Fruit fly (Drosophila melanogaster) whole organism, prepupa: ENCODE data around the gene Nup154.

Experiments used
- Blimp-1 ChIP-seq: fragments of 200-800 bp; sonication (Bioruptor generic); optimal IDR thresholded peaks from 3 replicates; lab custom pipeline; 2017; ENCODE audit warnings: missing biosample characterization, missing genetic modification characterization, mild to moderate bottlenecking, moderate library complexity, missing genetic modification reagents
- CG10669 ChIP-seq: fragments of 200-800 bp; sonication (Bioruptor generic); optimal IDR thresholded peaks from 3 replicates; lab custom pipeline; 2018; ENCODE audit warnings: missing biosample characterization, mild to moderate bottlenecking, missing genetic modification characterization, moderate library complexity
- CG11294 ChIP-seq: fragments of 200-800 bp; sonication (Bioruptor generic); IDR thresholded peaks from 2 replicates; pipeline ENCODE4 v1.3.6; 2022; ENCODE audit warnings: missing biosample characterization, missing genetic modification characterization
- CG11902 ChIP-seq: fragments of 200-800 bp; sonication (Bioruptor generic); optimal IDR thresholded peaks from 3 replicates; lab custom pipeline; 2016; ENCODE audit warnings: missing biosample characterization, missing genetic modification characterization
- CG15336 ChIP-seq: fragments of 200-800 bp; sonication (Bioruptor generic); IDR thresholded peaks from 2 replicates; pipeline ENCODE4 v1.3.6; 2022; ENCODE audit warnings: missing biosample characterization, missing genetic modification characterization
- CG32006 ChIP-seq: fragments of 200-800 bp; sonication (Bioruptor generic); optimal IDR thresholded peaks from 3 replicates; lab custom pipeline; 2017; ENCODE audit warnings: missing biosample characterization, mild to moderate bottlenecking, missing genetic modification characterization
- CG34406 ChIP-seq: fragments of 200-800 bp; sonication (Bioruptor generic); optimal IDR thresholded peaks from 3 replicates; lab custom pipeline; 2016; ENCODE audit warnings: missing biosample characterization, missing genetic modification characterization
- CG3919 ChIP-seq: fragments of 200-800 bp; sonication (Bioruptor generic); optimal IDR thresholded peaks from 3 replicates; lab custom pipeline; 2016; ENCODE audit warnings: missing biosample characterization, missing genetic modification characterization
- CG4318 ChIP-seq: fragments of 200-800 bp; sonication (Bioruptor generic); optimal IDR thresholded peaks from 3 replicates; lab custom pipeline; 2017; ENCODE audit warnings: missing biosample characterization, mild to moderate bottlenecking, missing genetic modification characterization
- CG6163 ChIP-seq: fragments of 200-800 bp; sonication (Bioruptor generic); IDR thresholded peaks from 3 replicates; pipeline ENCODE4 v1.3.6; 2022; ENCODE audit warnings: missing biosample characterization, missing genetic modification characterization
- CG6854 ChIP-seq: fragments of 200-800 bp; sonication (Bioruptor generic); optimal IDR thresholded peaks from 2 replicates; lab custom pipeline; 2017; ENCODE audit warnings: missing biosample characterization, mild to moderate bottlenecking, missing genetic modification characterization
- CG7368 ChIP-seq: fragments of 200-800 bp; sonication (Bioruptor generic); optimal IDR thresholded peaks from 3 replicates; lab custom pipeline; 2016; ENCODE audit warnings: missing biosample characterization, missing genetic modification characterization
- CG8119 ChIP-seq: fragments of 200-800 bp; sonication (Bioruptor generic); IDR thresholded peaks from 3 replicates; pipeline ENCODE4 v1.3.6; 2022; ENCODE audit warnings: missing biosample characterization, missing genetic modification characterization
- CG8319 ChIP-seq: fragments of 200-800 bp; sonication (Bioruptor generic); optimal IDR thresholded peaks from 3 replicates; lab custom pipeline; 2016; ENCODE audit warnings: missing biosample characterization, missing genetic modification characterization
- CG9139 ChIP-seq: fragments of 200-800 bp; sonication (Bioruptor generic); optimal IDR thresholded peaks from 3 replicates; lab custom pipeline; 2017; ENCODE audit warnings: missing biosample characterization, mild to moderate bottlenecking, missing genetic modification characterization
- Eip78C ChIP-seq: fragments of 200-800 bp; sonication (Bioruptor generic); peaks from one replicate; lab custom pipeline; 2016; ENCODE audit warnings: missing biosample characterization, missing genetic modification characterization
- Eip93F ChIP-seq: fragments of 200-800 bp; sonication (Bioruptor generic); optimal IDR thresholded peaks from 2 replicates; lab custom pipeline; 2016; ENCODE audit warnings: missing biosample characterization, mild to moderate bottlenecking, missing genetic modification characterization
- Ets21C ChIP-seq: fragments of 200-800 bp; sonication (Bioruptor generic); optimal IDR thresholded peaks from 3 replicates; lab custom pipeline; 2016; ENCODE audit warnings: missing biosample characterization, missing genetic modification characterization
- Ets96B ChIP-seq: fragments of 200-800 bp; optimal IDR thresholded peaks from 2 replicates; lab custom pipeline; 2019; ENCODE audit warnings: missing biosample characterization, mild to moderate bottlenecking, missing genetic modification characterization, moderate library complexity
- Hr38 ChIP-seq: sonication (Bioruptor generic); optimal IDR thresholded peaks from 2 replicates; lab custom pipeline; 2016; ENCODE audit warnings: missing biosample characterization, missing genetic modification characterization
- Hr39 ChIP-seq: fragments of 200-800 bp; sonication (Bioruptor generic); optimal IDR thresholded peaks from 2 replicates; lab custom pipeline; 2016; ENCODE audit warnings: missing biosample characterization, missing genetic modification characterization
- Hr4 ChIP-seq: fragments of 200-800 bp; sonication (Bioruptor generic); optimal IDR thresholded peaks from 3 replicates; lab custom pipeline; 2016; ENCODE audit warnings: missing biosample characterization, missing genetic modification characterization
- Lpt ChIP-seq: fragments of 200-800 bp; sonication (Bioruptor generic); optimal IDR thresholded peaks from 3 replicates; lab custom pipeline; 2016; ENCODE audit warnings: missing biosample characterization, missing genetic modification characterization
- Met ChIP-seq: fragments of 200-800 bp; sonication (Bioruptor generic); optimal IDR thresholded peaks from 3 replicates; lab custom pipeline; 2016; ENCODE audit warnings: missing biosample characterization, missing genetic modification characterization
- Sox14 ChIP-seq: fragments of 200-800 bp; sonication (Bioruptor generic); optimal IDR thresholded peaks from 3 replicates; lab custom pipeline; 2016; ENCODE audit warnings: missing biosample characterization, missing genetic modification characterization
- acj6 ChIP-seq: fragments of 200-800 bp; sonication (Bioruptor generic); optimal IDR thresholded peaks from 3 replicates; lab custom pipeline; 2016; ENCODE audit warnings: missing biosample characterization, missing genetic modification characterization
- dac ChIP-seq: fragments of 200-800 bp; sonication (Bioruptor generic); optimal IDR thresholded peaks from 2 replicates; lab custom pipeline; 2017; ENCODE audit warnings: missing biosample characterization, mild to moderate bottlenecking, missing genetic modification characterization
- dsx ChIP-seq: fragments of 200-800 bp; optimal IDR thresholded peaks from 3 replicates; lab custom pipeline; 2019; ENCODE audit warnings: missing biosample characterization, mild to moderate bottlenecking, missing genetic modification characterization, moderate library complexity; ENCODE audit not compliant: poor library complexity, severe bottlenecking
- eg ChIP-seq: fragments of 200-800 bp; sonication (Bioruptor generic); IDR thresholded peaks from 3 replicates; pipeline ENCODE4 v1.3.6; 2022; ENCODE audit warnings: missing biosample characterization, missing genetic modification characterization
- esn ChIP-seq: fragments of 200-800 bp; sonication (Bioruptor generic); optimal IDR thresholded peaks from 2 replicates; lab custom pipeline; 2016; ENCODE audit warnings: missing biosample characterization, mild to moderate bottlenecking, missing genetic modification characterization, moderate library complexity
- fd59A ChIP-seq: fragments of 200-800 bp; sonication (Bioruptor generic); optimal IDR thresholded peaks from 2 replicates; lab custom pipeline; 2017; ENCODE audit warnings: missing biosample characterization, mild to moderate bottlenecking, missing genetic modification characterization, missing genetic modification reagents
- fd85E ChIP-seq: fragments of 200-800 bp; sonication (Bioruptor generic); optimal IDR thresholded peaks from 3 replicates; lab custom pipeline; 2016; ENCODE audit warnings: missing biosample characterization, missing genetic modification characterization
- fkh ChIP-seq: fragments of 200-800 bp; sonication (Bioruptor generic); optimal IDR thresholded peaks from 3 replicates; lab custom pipeline; 2017; ENCODE audit warnings: missing biosample characterization, mild to moderate bottlenecking, missing genetic modification characterization, moderate library complexity
- lz ChIP-seq: fragments of 200-800 bp; sonication (Bioruptor generic); optimal IDR thresholded peaks from 3 replicates; lab custom pipeline; 2016; ENCODE audit warnings: missing biosample characterization, missing genetic modification characterization
- net ChIP-seq: fragments of 200-800 bp; sonication (Bioruptor generic); optimal IDR thresholded peaks from 3 replicates; lab custom pipeline; 2016; ENCODE audit warnings: missing biosample characterization, missing genetic modification characterization
- pdm3 ChIP-seq: fragments of 200-800 bp; sonication (Bioruptor generic); optimal IDR thresholded peaks from 3 replicates; lab custom pipeline; 2016; ENCODE audit warnings: missing biosample characterization, missing genetic modification characterization
- salr ChIP-seq, 2 experiments: fragments of 200-800 bp; sonication (Bioruptor generic); optimal IDR thresholded peaks; 3 replicates each; lab custom pipeline; 2016 to 2018; ENCODE audit warnings: missing biosample characterization in 2 of 2, missing genetic modification characterization in 2 of 2, mild to moderate bottlenecking in 1 of 2
- spab ChIP-seq: fragments of 200-800 bp; sonication (Bioruptor generic); optimal IDR thresholded peaks from 2 replicates; lab custom pipeline; 2017; ENCODE audit warnings: missing biosample characterization, mild to moderate bottlenecking, missing genetic modification characterization, missing genetic modification reagents
- svp ChIP-seq: fragments of 200-800 bp; sonication (Bioruptor generic); peaks from one replicate; lab custom pipeline; 2016; ENCODE audit warnings: missing biosample characterization, missing genetic modification characterization
- topi ChIP-seq: fragments of 200-800 bp; sonication (Bioruptor generic); optimal IDR thresholded peaks from 3 replicates; lab custom pipeline; 2016; ENCODE audit warnings: missing biosample characterization, missing genetic modification characterization

Nup154 gene

dm6 chr2L:11038918-11039317, 34.3 kb downstream of the Nup154 start (continued):
- TF ChIP-seq Met (GFP tag; lab: Kevin White, UChicago) = no peak
- no peak for TF ChIP-seq Blimp-1 (GFP tag; lab: Kevin White, UChicago)
- TF ChIP-seq CG3919 (GFP tag; lab: Kevin White, UChicago) = no peak
- no peak for TF ChIP-seq CG8119 (GFP tag; lab: Robert Waterston, UW)
- TF ChIP-seq pdm3 (GFP tag; lab: Kevin White, UChicago) = no peak
- TF ChIP-seq Lpt (GFP tag; lab: Kevin White, UChicago) = no peak

DNA sequence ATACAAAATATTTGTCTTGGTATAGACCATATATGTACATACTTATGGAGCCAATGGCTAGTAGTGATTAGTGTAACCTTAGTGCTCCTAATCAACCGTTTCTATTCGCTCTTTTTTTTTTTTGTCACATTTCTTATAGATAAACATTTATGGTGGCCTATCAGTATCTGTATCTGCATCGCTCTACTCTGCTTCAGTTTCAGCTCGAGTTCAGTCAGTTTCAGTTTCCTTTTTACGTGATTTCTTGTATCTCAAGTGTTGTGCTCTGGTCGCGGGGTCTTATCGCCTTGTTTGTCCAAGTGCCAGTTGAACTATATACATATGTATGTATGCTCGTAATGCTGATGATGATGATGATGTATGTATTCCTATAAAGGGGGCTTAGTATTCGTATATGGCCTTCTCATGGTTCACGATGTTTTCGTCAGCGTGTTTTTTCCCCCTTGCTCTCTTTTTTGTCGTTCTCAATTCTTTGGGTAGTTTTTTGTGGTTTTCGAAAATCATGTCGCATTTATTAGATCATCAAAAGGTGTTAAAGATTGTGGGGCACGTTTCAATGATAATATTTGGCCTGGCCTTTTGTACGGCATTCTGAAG, 35.0 kb downstream of the Nup154 start:
- TF ChIP-seq CG7368 (GFP tag; lab: Kevin White, UChicago) (no peak), fkh (GFP tag; lab: Kevin White, UChicago) (peak; percentile 64), CG3919 (GFP tag; lab: Kevin White, UChicago) (no peak), CG15336 (GFP tag; lab: Robert Waterston, UW) (no peak), Eip78C (GFP tag; lab: Kevin White, UChicago) (peak; percentile 3)

DNA sequence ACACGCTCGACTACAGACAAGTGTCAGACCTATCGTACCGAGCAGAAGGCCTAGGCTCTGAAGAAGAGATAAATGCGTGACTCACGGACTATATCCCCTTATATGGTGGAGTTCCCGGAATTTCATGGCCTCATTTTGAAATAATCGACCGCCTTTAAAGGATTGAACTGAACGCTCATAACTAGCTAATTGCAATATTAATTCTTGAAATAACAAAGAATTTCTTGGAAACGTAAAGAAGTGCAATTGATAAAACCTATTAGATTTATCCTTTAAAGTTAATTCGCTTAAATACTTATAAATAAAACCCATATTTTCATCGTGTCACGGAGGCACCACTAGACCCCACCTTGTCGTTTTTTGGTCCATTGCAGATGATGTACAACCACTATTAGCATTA, 36.5 kb downstream of the Nup154 start:
- TF ChIP-seq eg (no peak), Sox14 (no peak), CG11294 (no peak), acj6 (GFP tag; lab: Kevin White, UChicago) (no peak), svp (no peak), Hr38 (GFP tag; lab: Kevin White, UChicago) (no peak), spab (GFP tag; lab: Kevin White, UChicago) (no peak), CG8119 (GFP tag; lab: Robert Waterston, UW) (0 out of 3 replicates have a peak, but pooled peaks have one; percentile 48), dsx (GFP tag; lab: Kevin White, UChicago) (no peak), esn (no peak), CG6854 (GFP tag; lab: Kevin White, UChicago) (no peak), dac (GFP tag; lab: Kevin White, UChicago) (no peak), CG8319 (GFP tag; lab: Kevin White, UChicago) (no peak), CG32006 (GFP tag; lab: Kevin White, UChicago) (peak; percentile 65), fd59A (GFP tag; lab: Kevin White, UChicago) (no peak), Hr4 (GFP tag; lab: Kevin White, UChicago) (peak; percentile 27), fd85E (GFP tag; lab: Kevin White, UChicago) (no peak), CG4318 (GFP tag; lab: Kevin White, UChicago) (peak; percentile 33), Ets96B (tag; lab: Kevin White, UChicago) (no peak), CG7368 (GFP tag; lab: Kevin White, UChicago) (no peak), CG15336 (GFP tag; lab: Robert Waterston, UW) (peak; percentile 52), CG34406 (no peak), Hr39 (GFP tag; lab: Kevin White, UChicago) (no peak), CG10669 (GFP tag; lab: Kevin White, UChicago) (no peak), net (GFP tag; lab: Kevin White, UChicago) (no peak), Eip78C (GFP tag; lab: Kevin White, UChicago) (peak; percentile 51), Eip93F (no peak), salr (GFP tag; optimal IDR thresholded peaks at IDR 0.05; lab: Kevin White, UChicago) (peak in 1 of 2 experiments; percentile 45), CG9139 (GFP tag; lab: Kevin White, UChicago) (no peak), topi (no peak), CG3919 (GFP tag; lab: Kevin White, UChicago) (no peak), CG11902 (GFP tag; lab: Kevin White, UChicago) (no peak), Met (GFP tag; lab: Kevin White, UChicago) (no peak), CG6163 (GFP tag; lab: Robert Waterston, UW) (no peak), Ets21C (no peak), lz (no peak)
